Worm (Caenorhabditis elegans) whole organism, L4 larva: ENCODE results near the gene Y51B9A.7.

Source experiments
- Y48G9A.11 ChIP-seq: fragments of 200-800 bp; sonication (Bioruptor generic); IDR thresholded peaks from 2 replicates; pipeline ENCODE4 v1.3.6; 2022; ENCODE audit warnings: missing genetic modification reagents, missing genetic modification characterization, missing compliant biosample characterization
- Y75B8A.6 ChIP-seq: fragments of 200-800 bp; sonication (Bioruptor generic); IDR thresholded peaks from 2 replicates; pipeline ENCODE4 v1.3.6; 2022; ENCODE audit warnings: missing genetic modification reagents, missing genetic modification characterization, missing compliant biosample characterization
- ama-1 ChIP-seq: fragments of 150-350 bp; optimal IDR thresholded peaks from 2 replicates; lab custom pipeline; 2014; ENCODE audit warnings: inconsistent platforms, mixed read lengths
- ceh-20 ChIP-seq: fragments of 200-800 bp; sonication (Bioruptor generic); IDR thresholded peaks from 2 replicates; pipeline ENCODE4 v1.3.6; 2022; ENCODE audit warnings: missing genetic modification reagents, missing genetic modification characterization, missing compliant biosample characterization
- fos-1 ChIP-seq: fragments of 150-350 bp; optimal IDR thresholded peaks from 2 replicates; lab custom pipeline; 2014; ENCODE audit warnings: missing biosample characterization, missing genetic modification characterization
- hlh-30 ChIP-seq: sonication (generic microtip); optimal IDR thresholded peaks from 2 replicates; lab custom pipeline; 2017; ENCODE audit warnings: antibody characterized with exemption, mild to moderate bottlenecking, missing genetic modification characterization, missing compliant biosample characterization; ENCODE audit not compliant: insufficient read depth
- mep-1 ChIP-seq: fragments of 150-350 bp; sonication (generic microtip); optimal IDR thresholded peaks from 3 replicates; lab custom pipeline; 2014; ENCODE audit warnings: missing biosample characterization, missing genetic modification characterization
- nhr-10 ChIP-seq: fragments of 150-350 bp; optimal IDR thresholded peaks from 2 replicates; lab custom pipeline; 2014; ENCODE audit warnings: missing biosample characterization, missing genetic modification characterization
- nhr-48 ChIP-seq: sonication (generic microtip); optimal IDR thresholded peaks from 2 replicates; lab custom pipeline; 2016; ENCODE audit warnings: mild to moderate bottlenecking, missing genetic modification characterization, missing compliant biosample characterization
- skn-1 ChIP-seq: fragments of 150-350 bp; optimal IDR thresholded peaks from 2 replicates; lab custom pipeline; 2014; ENCODE audit warnings: missing biosample characterization, missing genetic modification characterization
- snpc-4 ChIP-seq: fragments of 150-350 bp; optimal IDR thresholded peaks from 2 replicates; lab custom pipeline; 2014; ENCODE audit warnings: missing biosample characterization, missing genetic modification characterization
- unc-39 ChIP-seq: sonication (generic microtip); optimal IDR thresholded peaks from 2 replicates; lab custom pipeline; 2017; ENCODE audit warnings: missing biosample characterization, missing genetic modification characterization
- zag-1 ChIP-seq: fragments of 150-350 bp; optimal IDR thresholded peaks from 2 replicates; lab custom pipeline; 2014; ENCODE audit warnings: missing biosample characterization, missing genetic modification characterization
- ztf-11 ChIP-seq: fragments of 150-350 bp; optimal IDR thresholded peaks from 2 replicates; lab custom pipeline; 2014; ENCODE audit warnings: missing biosample characterization, missing genetic modification characterization

DNA sequence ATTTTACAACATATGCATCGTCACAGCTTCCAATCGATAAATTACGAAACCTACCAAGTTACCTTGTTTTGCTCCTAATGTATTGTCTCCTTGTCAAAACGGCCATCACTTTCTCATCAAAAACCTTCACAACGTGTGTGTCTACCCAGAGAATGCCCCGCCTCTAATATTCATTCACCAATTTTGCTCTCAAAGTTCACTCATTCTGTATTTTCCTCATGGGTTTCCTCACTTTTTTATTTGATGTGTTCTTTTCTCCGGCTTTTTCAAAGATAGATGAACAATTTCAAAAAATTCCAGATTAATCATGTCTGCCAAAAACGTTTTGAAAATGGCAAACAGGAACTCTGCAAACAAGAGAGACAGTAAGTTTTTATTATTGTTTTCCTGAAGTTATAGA, 14.6 kb upstream of the Y51B9A.7 start, which contains the start of gene C06C3.7:
- TF ChIP-seq nhr-48 (tag; lab: Kevin White, UChicago) (no peak), snpc-4 (no peak), zag-1 (tag; lab: Kevin White, UChicago) (no peak), mep-1 (tag; lab: Kevin White, UChicago) (no peak), Y75B8A.6 (GFP tag; lab: Robert Waterston, UW) (no peak), Y48G9A.11 (GFP tag; lab: Robert Waterston, UW) (no peak), fos-1 (no peak), nhr-10 (tag; lab: Kevin White, UChicago) (no peak), ceh-20 (GFP tag; lab: Robert Waterston, UW) (no peak), ztf-11 (no peak), unc-39 (tag; lab: Kevin White, UChicago) (no peak), ama-1 (lab: Kevin White, UChicago) (no peak), skn-1 (tag; lab: Kevin White, UChicago) (no peak), hlh-30 (tag; lab: Kevin White, UChicago) (no peak)
